Fruit fly (Drosophila melanogaster) whole organism, prepupa: ENCODE data around the gene CG6834.

ENCODE experiments used
- Blimp-1 ChIP-seq: fragments of 200-800 bp; sonication (Bioruptor generic); optimal IDR thresholded peaks from 3 replicates; lab custom pipeline; 2017; ENCODE audit warnings: missing biosample characterization, missing genetic modification characterization, mild to moderate bottlenecking, moderate library complexity, missing genetic modification reagents
- CG10631 ChIP-seq: fragments of 200-800 bp; sonication (Bioruptor generic); optimal IDR thresholded peaks from 2 replicates; lab custom pipeline; 2016; ENCODE audit warnings: missing biosample characterization, missing genetic modification characterization
- CG10669 ChIP-seq: fragments of 200-800 bp; sonication (Bioruptor generic); optimal IDR thresholded peaks from 3 replicates; lab custom pipeline; 2018; ENCODE audit warnings: missing biosample characterization, mild to moderate bottlenecking, missing genetic modification characterization, moderate library complexity
- CG11294 ChIP-seq: fragments of 200-800 bp; sonication (Bioruptor generic); IDR thresholded peaks from 2 replicates; pipeline ENCODE4 v1.3.6; 2022; ENCODE audit warnings: missing biosample characterization, missing genetic modification characterization
- CG11902 ChIP-seq: fragments of 200-800 bp; sonication (Bioruptor generic); optimal IDR thresholded peaks from 3 replicates; lab custom pipeline; 2016; ENCODE audit warnings: missing biosample characterization, missing genetic modification characterization
- CG15336 ChIP-seq: fragments of 200-800 bp; sonication (Bioruptor generic); IDR thresholded peaks from 2 replicates; pipeline ENCODE4 v1.3.6; 2022; ENCODE audit warnings: missing biosample characterization, missing genetic modification characterization
- CG1621 ChIP-seq: fragments of 200-800 bp; sonication (Bioruptor generic); optimal IDR thresholded peaks from 3 replicates; lab custom pipeline; 2018; ENCODE audit warnings: missing biosample characterization, mild to moderate bottlenecking, missing genetic modification characterization
- CG16779 ChIP-seq: fragments of 200-800 bp; sonication (Bioruptor generic); optimal IDR thresholded peaks from 3 replicates; lab custom pipeline; 2017; ENCODE audit warnings: missing biosample characterization, mild to moderate bottlenecking, missing genetic modification characterization
- CG3032 ChIP-seq: fragments of 200-800 bp; optimal IDR thresholded peaks from 2 replicates; lab custom pipeline; 2019; ENCODE audit warnings: missing biosample characterization, mild to moderate bottlenecking, missing genetic modification characterization, moderate library complexity
- CG32006 ChIP-seq: fragments of 200-800 bp; sonication (Bioruptor generic); optimal IDR thresholded peaks from 3 replicates; lab custom pipeline; 2017; ENCODE audit warnings: missing biosample characterization, mild to moderate bottlenecking, missing genetic modification characterization
- CG34406 ChIP-seq: fragments of 200-800 bp; sonication (Bioruptor generic); optimal IDR thresholded peaks from 3 replicates; lab custom pipeline; 2016; ENCODE audit warnings: missing biosample characterization, missing genetic modification characterization
- CG3919 ChIP-seq: fragments of 200-800 bp; sonication (Bioruptor generic); optimal IDR thresholded peaks from 3 replicates; lab custom pipeline; 2016; ENCODE audit warnings: missing biosample characterization, missing genetic modification characterization
- CG4318 ChIP-seq: fragments of 200-800 bp; sonication (Bioruptor generic); optimal IDR thresholded peaks from 3 replicates; lab custom pipeline; 2017; ENCODE audit warnings: missing biosample characterization, mild to moderate bottlenecking, missing genetic modification characterization
- CG6163 ChIP-seq: fragments of 200-800 bp; sonication (Bioruptor generic); IDR thresholded peaks from 3 replicates; pipeline ENCODE4 v1.3.6; 2022; ENCODE audit warnings: missing biosample characterization, missing genetic modification characterization
- CG6792 ChIP-seq: fragments of 200-800 bp; sonication (Bioruptor generic); optimal IDR thresholded peaks from 3 replicates; lab custom pipeline; 2016; ENCODE audit warnings: missing biosample characterization, missing genetic modification characterization
- CG6808 ChIP-seq: fragments of 200-800 bp; sonication (Bioruptor generic); optimal IDR thresholded peaks from 3 replicates; lab custom pipeline; 2017; ENCODE audit warnings: missing biosample characterization, missing genetic modification characterization, mild to moderate bottlenecking, moderate library complexity, missing genetic modification reagents
- CG7368 ChIP-seq: fragments of 200-800 bp; sonication (Bioruptor generic); optimal IDR thresholded peaks from 3 replicates; lab custom pipeline; 2016; ENCODE audit warnings: missing biosample characterization, missing genetic modification characterization
- CG8119 ChIP-seq: fragments of 200-800 bp; sonication (Bioruptor generic); IDR thresholded peaks from 3 replicates; pipeline ENCODE4 v1.3.6; 2022; ENCODE audit warnings: missing biosample characterization, missing genetic modification characterization
- CG8319 ChIP-seq: fragments of 200-800 bp; sonication (Bioruptor generic); optimal IDR thresholded peaks from 3 replicates; lab custom pipeline; 2016; ENCODE audit warnings: missing biosample characterization, missing genetic modification characterization
- CG8632 ChIP-seq: fragments of 200-800 bp; sonication (Bioruptor generic); optimal IDR thresholded peaks from 3 replicates; lab custom pipeline; 2016; ENCODE audit warnings: missing biosample characterization, missing genetic modification characterization
- Eip75B ChIP-seq: fragments of 200-800 bp; sonication (Bioruptor generic); optimal IDR thresholded peaks from 3 replicates; lab custom pipeline; 2016; ENCODE audit warnings: missing biosample characterization, missing genetic modification characterization
- Eip78C ChIP-seq: fragments of 200-800 bp; sonication (Bioruptor generic); peaks from one replicate; lab custom pipeline; 2016; ENCODE audit warnings: missing biosample characterization, missing genetic modification characterization
- Ets21C ChIP-seq: fragments of 200-800 bp; sonication (Bioruptor generic); optimal IDR thresholded peaks from 3 replicates; lab custom pipeline; 2016; ENCODE audit warnings: missing biosample characterization, missing genetic modification characterization
- Ets96B ChIP-seq: fragments of 200-800 bp; optimal IDR thresholded peaks from 2 replicates; lab custom pipeline; 2019; ENCODE audit warnings: missing biosample characterization, mild to moderate bottlenecking, missing genetic modification characterization, moderate library complexity
- Gug ChIP-seq: fragments of 200-800 bp; sonication (Bioruptor generic); IDR thresholded peaks from 2 replicates; pipeline ENCODE4 v1.3.6; 2022; ENCODE audit warnings: missing biosample characterization, missing genetic modification characterization
- Hr38 ChIP-seq: sonication (Bioruptor generic); optimal IDR thresholded peaks from 2 replicates; lab custom pipeline; 2016; ENCODE audit warnings: missing biosample characterization, missing genetic modification characterization
- Hr4 ChIP-seq: fragments of 200-800 bp; sonication (Bioruptor generic); optimal IDR thresholded peaks from 3 replicates; lab custom pipeline; 2016; ENCODE audit warnings: missing biosample characterization, missing genetic modification characterization
- Lpt ChIP-seq: fragments of 200-800 bp; sonication (Bioruptor generic); optimal IDR thresholded peaks from 3 replicates; lab custom pipeline; 2016; ENCODE audit warnings: missing biosample characterization, missing genetic modification characterization
- Met ChIP-seq: fragments of 200-800 bp; sonication (Bioruptor generic); optimal IDR thresholded peaks from 3 replicates; lab custom pipeline; 2016; ENCODE audit warnings: missing biosample characterization, missing genetic modification characterization
- Sox102F ChIP-seq: fragments of 200-800 bp; sonication (Bioruptor generic); optimal IDR thresholded peaks from 2 replicates; lab custom pipeline; 2016; ENCODE audit warnings: missing biosample characterization, mild to moderate bottlenecking, missing genetic modification characterization
- Sox14 ChIP-seq: fragments of 200-800 bp; sonication (Bioruptor generic); optimal IDR thresholded peaks from 3 replicates; lab custom pipeline; 2016; ENCODE audit warnings: missing biosample characterization, missing genetic modification characterization
- Sox15 ChIP-seq: fragments of 200-800 bp; sonication (Bioruptor generic); optimal IDR thresholded peaks from 3 replicates; lab custom pipeline; 2016; ENCODE audit warnings: missing biosample characterization, missing genetic modification characterization
- achi ChIP-seq: fragments of 200-800 bp; sonication (Bioruptor generic); optimal IDR thresholded peaks from 3 replicates; lab custom pipeline; 2016; ENCODE audit warnings: missing biosample characterization, missing genetic modification characterization
- acj6 ChIP-seq: fragments of 200-800 bp; sonication (Bioruptor generic); optimal IDR thresholded peaks from 3 replicates; lab custom pipeline; 2016; ENCODE audit warnings: missing biosample characterization, missing genetic modification characterization
- dac ChIP-seq: fragments of 200-800 bp; sonication (Bioruptor generic); optimal IDR thresholded peaks from 2 replicates; lab custom pipeline; 2017; ENCODE audit warnings: missing biosample characterization, mild to moderate bottlenecking, missing genetic modification characterization
- eg ChIP-seq: fragments of 200-800 bp; sonication (Bioruptor generic); IDR thresholded peaks from 3 replicates; pipeline ENCODE4 v1.3.6; 2022; ENCODE audit warnings: missing biosample characterization, missing genetic modification characterization
- esn ChIP-seq: fragments of 200-800 bp; sonication (Bioruptor generic); optimal IDR thresholded peaks from 2 replicates; lab custom pipeline; 2016; ENCODE audit warnings: missing biosample characterization, mild to moderate bottlenecking, missing genetic modification characterization, moderate library complexity
- fd59A ChIP-seq: fragments of 200-800 bp; sonication (Bioruptor generic); optimal IDR thresholded peaks from 2 replicates; lab custom pipeline; 2017; ENCODE audit warnings: missing biosample characterization, mild to moderate bottlenecking, missing genetic modification characterization, missing genetic modification reagents
- fd85E ChIP-seq: fragments of 200-800 bp; sonication (Bioruptor generic); optimal IDR thresholded peaks from 3 replicates; lab custom pipeline; 2016; ENCODE audit warnings: missing biosample characterization, missing genetic modification characterization
- fkh ChIP-seq: fragments of 200-800 bp; sonication (Bioruptor generic); optimal IDR thresholded peaks from 3 replicates; lab custom pipeline; 2017; ENCODE audit warnings: missing biosample characterization, mild to moderate bottlenecking, missing genetic modification characterization, moderate library complexity
- net ChIP-seq: fragments of 200-800 bp; sonication (Bioruptor generic); optimal IDR thresholded peaks from 3 replicates; lab custom pipeline; 2016; ENCODE audit warnings: missing biosample characterization, missing genetic modification characterization
- pdm3 ChIP-seq: fragments of 200-800 bp; sonication (Bioruptor generic); optimal IDR thresholded peaks from 3 replicates; lab custom pipeline; 2016; ENCODE audit warnings: missing biosample characterization, missing genetic modification characterization
- salr ChIP-seq, 2 experiments: fragments of 200-800 bp; sonication (Bioruptor generic); optimal IDR thresholded peaks; 3 replicates each; lab custom pipeline; 2016 to 2018; ENCODE audit warnings: missing biosample characterization in 2 of 2, missing genetic modification characterization in 2 of 2, mild to moderate bottlenecking in 1 of 2
- ss ChIP-seq, 2 experiments: fragments of 200-800 bp; sonication (Bioruptor generic); optimal IDR thresholded peaks; 2 replicates in 1 of 2; 3 replicates in 1 of 2; lab custom pipeline; 2017 to 2018; ENCODE audit warnings: mild to moderate bottlenecking in 2 of 2, missing biosample characterization in 2 of 2, missing genetic modification characterization in 2 of 2, moderate library complexity in 1 of 2
- svp ChIP-seq: fragments of 200-800 bp; sonication (Bioruptor generic); peaks from one replicate; lab custom pipeline; 2016; ENCODE audit warnings: missing biosample characterization, missing genetic modification characterization
- topi ChIP-seq: fragments of 200-800 bp; sonication (Bioruptor generic); optimal IDR thresholded peaks from 3 replicates; lab custom pipeline; 2016; ENCODE audit warnings: missing biosample characterization, missing genetic modification characterization
- vri ChIP-seq: fragments of 200-800 bp; sonication (Bioruptor generic); optimal IDR thresholded peaks from 3 replicates; lab custom pipeline; 2016; ENCODE audit warnings: missing biosample characterization, mild to moderate bottlenecking, missing genetic modification characterization

CG6834 gene

DNA sequence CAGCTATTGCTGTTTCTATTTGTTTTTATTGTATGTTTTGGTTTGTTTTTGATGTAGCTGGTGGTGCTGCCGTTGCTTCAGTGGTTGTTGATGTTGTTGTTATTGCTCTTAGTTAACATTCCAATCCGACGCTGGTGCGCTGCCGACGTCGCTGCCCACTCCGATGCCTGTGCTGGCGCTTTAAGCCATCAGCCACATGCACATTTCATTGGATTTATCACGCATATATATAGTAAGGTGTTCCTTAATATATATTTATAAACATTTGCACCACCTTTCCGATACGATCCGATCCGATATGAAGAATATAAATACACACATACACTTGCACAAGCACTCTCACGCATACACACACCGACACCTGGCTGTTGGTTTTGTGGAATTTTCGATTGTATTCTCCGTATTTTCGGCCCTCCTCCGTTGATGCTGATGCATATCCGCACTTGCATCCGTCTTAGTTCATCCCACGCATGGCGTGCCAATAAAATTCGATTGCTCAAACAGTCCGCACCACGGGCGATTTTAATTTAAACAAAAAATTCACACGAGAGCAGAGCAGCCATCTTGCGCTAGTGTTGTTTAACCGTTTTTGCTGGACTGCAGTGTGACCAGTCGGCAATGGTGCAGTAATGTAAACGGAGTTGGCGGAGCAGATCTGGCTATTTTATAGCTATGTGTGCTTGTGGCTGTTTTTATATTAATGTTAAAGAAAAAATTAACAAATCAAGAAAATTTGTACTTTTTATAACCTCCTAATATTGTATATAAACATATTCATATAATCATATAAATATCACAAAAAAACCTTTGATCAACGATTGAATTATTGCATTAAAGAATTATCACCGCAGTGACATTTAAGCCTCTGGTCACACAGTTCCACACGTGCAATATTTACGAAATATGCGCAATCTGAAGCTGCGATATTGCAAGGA, 37.6 kb downstream of the CG6834 start, which contains the start of the genes Csk and Elp1 (continued):
- TF ChIP-seq CG3919 (GFP tag; lab: Kevin White, UChicago): peak; percentile 56
- peak; percentile 56 for TF ChIP-seq CG3032
- TF ChIP-seq CG6808 (GFP tag; lab: Kevin White, UChicago): peak; percentile 6
- no peak for TF ChIP-seq Hr38 (GFP tag; lab: Kevin White, UChicago)
- peak; percentile 22 for TF ChIP-seq Sox15 (GFP tag; lab: Kevin White, UChicago)
- TF ChIP-seq Ets21C (GFP tag; lab: Kevin White, UChicago): peak; percentile 13
- TF ChIP-seq CG16779 (tag; lab: Kevin White, UChicago): no peak
- TF ChIP-seq Ets96B (tag; lab: Kevin White, UChicago): peak; percentile 36
- TF ChIP-seq CG6163 (GFP tag; lab: Robert Waterston, UW): no peak
- TF ChIP-seq CG8319: peak; percentile 45
- TF ChIP-seq ss (GFP tag; optimal IDR thresholded peaks at IDR 0.05; lab: Kevin White, UChicago): peak in 1 of 2 experiments; percentile 12
- peak; percentile 1 for TF ChIP-seq CG10669 (GFP tag; lab: Kevin White, UChicago)
- TF ChIP-seq CG8632 (GFP tag; lab: Kevin White, UChicago): no peak
- TF ChIP-seq fd85E: no peak
- TF ChIP-seq fkh (GFP tag; lab: Kevin White, UChicago): peak; percentile 75
- peak; percentile 43 for TF ChIP-seq CG32006 (GFP tag; lab: Kevin White, UChicago)
- peak; percentile 52 for TF ChIP-seq svp (GFP tag; lab: Kevin White, UChicago)
- no peak for TF ChIP-seq CG4318
- TF ChIP-seq topi (GFP tag; lab: Kevin White, UChicago): peak; percentile 39
- TF ChIP-seq acj6 (GFP tag; lab: Kevin White, UChicago): peak; percentile 46
- TF ChIP-seq CG10631 (GFP tag; lab: Kevin White, UChicago): peak; percentile 48
- peak; percentile 23 for TF ChIP-seq net (GFP tag; lab: Kevin White, UChicago)
- TF ChIP-seq Eip75B (GFP tag; lab: Kevin White, UChicago): peak; percentile 42
- no peak for TF ChIP-seq CG8119 (GFP tag; lab: Robert Waterston, UW)
- TF ChIP-seq esn (GFP tag; lab: Kevin White, UChicago): peak; percentile 66
- peak; percentile 12 for TF ChIP-seq CG6792 (GFP tag; lab: Kevin White, UChicago)
- TF ChIP-seq Sox14 (GFP tag; lab: Kevin White, UChicago): peak; percentile 41

DNA sequence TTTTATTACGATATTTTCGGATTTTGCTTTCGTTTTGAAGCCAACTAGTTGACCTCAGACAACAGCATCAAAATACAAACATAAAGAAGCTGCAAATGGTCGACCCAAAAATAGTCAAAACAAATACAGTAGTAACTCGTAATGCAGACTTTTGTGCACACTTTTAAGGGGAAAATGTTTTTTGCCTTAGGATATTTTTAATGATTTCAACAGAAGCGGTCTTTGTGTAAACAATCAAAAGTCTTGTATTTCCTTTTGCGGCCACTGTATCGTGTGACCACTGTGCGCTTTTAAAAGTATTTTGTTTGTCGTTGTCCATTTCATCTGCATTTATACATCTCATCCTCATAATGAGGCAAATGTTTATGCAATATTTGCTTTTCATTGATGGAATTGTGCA, 38.5 kb downstream of the CG6834 start:
- TF ChIP-seq CG15336 (GFP tag; lab: Robert Waterston, UW) (peak; percentile 86), pdm3 (GFP tag; lab: Kevin White, UChicago) (peak; percentile 91), Hr38 (GFP tag; lab: Kevin White, UChicago) (peak; percentile 61), Blimp-1 (GFP tag; lab: Kevin White, UChicago) (peak; percentile 74), fd85E (peak; percentile 59), CG1621 (tag; lab: Kevin White, UChicago) (peak; percentile 66), CG6163 (GFP tag; lab: Robert Waterston, UW) (peak; percentile 94), eg (peak; percentile 94), fd59A (peak; percentile 70), vri (GFP tag; lab: Kevin White, UChicago) (peak; percentile 73), CG3919 (GFP tag; lab: Kevin White, UChicago) (peak; percentile 90), CG11294 (GFP tag; lab: Robert Waterston, UW) (peak; percentile 81), acj6 (GFP tag; lab: Kevin White, UChicago) (peak; percentile 90), Eip78C (GFP tag; lab: Kevin White, UChicago) (peak; percentile 95), dac (GFP tag; lab: Kevin White, UChicago) (peak; percentile 51), Hr4 (GFP tag; lab: Kevin White, UChicago) (peak; percentile 93), Met (peak; percentile 87), CG6792 (GFP tag; lab: Kevin White, UChicago) (peak; percentile 85), Gug (peak; percentile 83), Sox15 (GFP tag; lab: Kevin White, UChicago) (peak; percentile 90), salr (GFP tag; optimal IDR thresholded peaks at IDR 0.05; lab: Kevin White, UChicago) (peak; percentile 66 to 71), CG7368 (GFP tag; lab: Kevin White, UChicago) (peak; percentile 87), achi (GFP tag; lab: Kevin White, UChicago) (peak; percentile 84), CG34406 (GFP tag; lab: Kevin White, UChicago) (peak; percentile 81), topi (GFP tag; lab: Kevin White, UChicago) (peak; percentile 89), CG8632 (GFP tag; lab: Kevin White, UChicago) (peak; percentile 80), Lpt (GFP tag; lab: Kevin White, UChicago) (peak; percentile 73), CG6808 (GFP tag; lab: Kevin White, UChicago) (peak; percentile 73), Sox14 (GFP tag; lab: Kevin White, UChicago) (peak; percentile 84), CG11902 (peak; percentile 89), Sox102F (peak; percentile 88)
